Fruit fly (Drosophila melanogaster): Measurements from ENCODE around the gene Smg6.
A peak's percentile ranks its signal among the peaks of the same experiment; 100 is the strongest.

Gene Smg6

dm6 chr3R:25049383-25049741, 16.1 kb upstream of the Smg6 start, which contains the start of gene CG11791:
Gene CG11791 (plus strand): TSS chr3R:25049616.
- peak; percentile 28 for TF ChIP-seq pzg (GFP tag; optimal IDR thresholded peaks at IDR 0.05)
- TF ChIP-seq odd (GFP tag; optimal IDR thresholded peaks at IDR 0.05) = no peak
- peak; percentile 43 for TF ChIP-seq Myb (GFP tag; optimal IDR thresholded peaks at IDR 0.05)
- peak; percentile 17 for TF ChIP-seq Sin3A (optimal IDR thresholded peaks at IDR 0.05)
- no peak for TF ChIP-seq CG11456 (GFP tag; IDR thresholded peaks at IDR 0.05)
- no peak for TF ChIP-seq CG8290 (GFP tag; optimal IDR thresholded peaks at IDR 0.05)
- peak in 1 of 2 experiments; percentile 11 for TF ChIP-seq CG8290 (tag; optimal IDR thresholded peaks at IDR 0.05)
- no peak for TF ChIP-seq CG31224 (GFP tag; IDR thresholded peaks at IDR 0.05)
- no peak for TF ChIP-seq ttk (GFP tag; IDR thresholded peaks at IDR 0.05)
- TF ChIP-seq CG11504 (tag; optimal IDR thresholded peaks at IDR 0.05) = no peak
- peak; percentile 71 for TF ChIP-seq Dp (GFP tag; optimal IDR thresholded peaks at IDR 0.05)
- TF ChIP-seq CG3726 (GFP tag; IDR thresholded peaks at IDR 0.05) = no peak
- no peak for TF ChIP-seq ab (GFP tag; optimal IDR thresholded peaks at IDR 0.05)
- TF ChIP-seq Bdp1 (GFP tag; optimal IDR thresholded peaks at IDR 0.05) = no peak
- TF ChIP-seq CG13123 (GFP tag; optimal IDR thresholded peaks at IDR 0.05) = no peak
- TF ChIP-seq CG1603 (tag; optimal IDR thresholded peaks at IDR 0.05) = peak; percentile 95
- no peak for TF ChIP-seq sens-2 (GFP tag; IDR thresholded peaks at IDR 0.05)
- TF ChIP-seq CG7357 (GFP tag; IDR thresholded peaks at IDR 0.05) = no peak
- peak; percentile 95 for TF ChIP-seq pfk (GFP tag; optimal IDR thresholded peaks at IDR 0.05)
- peak; percentile 36 for TF ChIP-seq CG30020 (tag; optimal IDR thresholded peaks at IDR 0.05)
- no peak for TF ChIP-seq Fer2 (tag; optimal IDR thresholded peaks at IDR 0.05)
- peak; percentile 65 for TF ChIP-seq gfzf (GFP tag; optimal IDR thresholded peaks at IDR 0.05)
- TF ChIP-seq Tbp (GFP tag; optimal IDR thresholded peaks at IDR 0.05) = no peak
- TF ChIP-seq HLH54F (GFP tag; optimal IDR thresholded peaks at IDR 0.05) = peak; percentile 1
- no peak for TF ChIP-seq Jarid2 (GFP tag; optimal IDR thresholded peaks at IDR 0.05)
- TF ChIP-seq crol (GFP tag; IDR thresholded peaks at IDR 0.05) = no peak
- TF ChIP-seq CG15514 (GFP tag; optimal IDR thresholded peaks at IDR 0.05) = peak; percentile 29
- TF ChIP-seq phol (tag; optimal IDR thresholded peaks at IDR 0.05) = peak; percentile 6
- TF ChIP-seq ro (GFP tag; IDR thresholded peaks at IDR 0.05) = no peak
- TF ChIP-seq CG4707 (GFP tag; optimal IDR thresholded peaks at IDR 0.05) = no peak
- TF ChIP-seq CG11398 (GFP tag; optimal IDR thresholded peaks at IDR 0.05) = no peak
- no peak for TF ChIP-seq CG13624 (GFP tag; optimal IDR thresholded peaks at IDR 0.05)
- no peak for TF ChIP-seq Doc2 (GFP tag; IDR thresholded peaks at IDR 0.05)
- no peak for TF ChIP-seq Fer3 (tag; optimal IDR thresholded peaks at IDR 0.05)
- TF ChIP-seq Ptx1 (GFP tag; IDR thresholded peaks at IDR 0.05) = no peak
- no peak for TF ChIP-seq CG7839 (tag; optimal IDR thresholded peaks at IDR 0.05)
- peak; percentile 83 for TF ChIP-seq CG3995 (GFP tag; optimal IDR thresholded peaks at IDR 0.05)

dm6 chr3R:25047504-25047903, 14.2 kb upstream of the Smg6 start, which contains the start of gene CG11790:
Gene CG11790 (plus strand): TSS chr3R:25047706.
- TF ChIP-seq exex (tag; optimal IDR thresholded peaks at IDR 0.05) (no peak), CG12744 (GFP tag; optimal IDR thresholded peaks at IDR 0.05) (no peak), hb (GFP tag; IDR thresholded peaks at IDR 0.05; ENCODE audit: partially characterized antibody) (peak; percentile 61; the same call in 2 of the 3 replicates), CG17802 (tag; optimal IDR thresholded peaks at IDR 0.05) (no peak), pzg (GFP tag; optimal IDR thresholded peaks at IDR 0.05) (peak; percentile 63), CG18764 (GFP tag; optimal IDR thresholded peaks at IDR 0.05) (no peak), MBD-R2 (GFP tag; IDR thresholded peaks at IDR 0.05) (peak; percentile 84), B-H2 (GFP tag; optimal IDR thresholded peaks at IDR 0.05) (no peak), CG17186 (GFP tag; optimal IDR thresholded peaks at IDR 0.05) (peak; percentile 18), Fer1 (GFP tag; optimal IDR thresholded peaks at IDR 0.05) (no peak), Meics (GFP tag; optimal IDR thresholded peaks at IDR 0.05) (no peak), en (GFP tag; optimal IDR thresholded peaks at IDR 0.05) (no peak), CG3726 (GFP tag; IDR thresholded peaks at IDR 0.05) (no peak), CG9215 (GFP tag; IDR thresholded peaks at IDR 0.05) (no peak), sob (GFP tag; IDR thresholded peaks at IDR 0.05) (0 out of 2 replicates have a peak, but pooled peaks have one; percentile 20), CG3995 (GFP tag; optimal IDR thresholded peaks at IDR 0.05) (peak; percentile 87), Ssrp (tag; optimal IDR thresholded peaks at IDR 0.05) (no peak), Myb (GFP tag; optimal IDR thresholded peaks at IDR 0.05) (peak; percentile 11), CG4617 (GFP tag; optimal IDR thresholded peaks at IDR 0.05; ENCODE audit: borderline replicate concordance) (peak; percentile 10), Doc2 (GFP tag; IDR thresholded peaks at IDR 0.05) (no peak), CG30020 (tag; optimal IDR thresholded peaks at IDR 0.05) (no peak), Hr51 (GFP tag; optimal IDR thresholded peaks at IDR 0.05) (no peak)

All from whole organism, embryonic.